Worm (Caenorhabditis elegans) whole organism, midembryonic: ENCODE results near the gene twk-44.
A peak's percentile ranks its signal among the peaks of the same experiment; 100 is the strongest.

Experiments
- T22C8.4 ChIP-seq: fragments of 200-800 bp; sonication (Bioruptor generic); IDR thresholded peaks from 2 replicates; pipeline ENCODE4 v1.3.6; 2022; ENCODE audit warnings: missing genetic modification characterization, missing compliant biosample characterization
- cog-1 ChIP-seq: sonication (generic microtip); optimal IDR thresholded peaks from 2 replicates; lab custom pipeline; 2016; ENCODE audit warnings: missing genetic modification characterization, missing compliant biosample characterization
- flt-1 ChIP-seq: fragments of 200-800 bp; sonication (Bioruptor generic); IDR thresholded peaks from 2 replicates; pipeline ENCODE4 v1.3.6; 2022; ENCODE audit warnings: missing genetic modification characterization, missing compliant biosample characterization
- klf-2 ChIP-seq: fragments of 200-800 bp; sonication (Bioruptor generic); conservative IDR thresholded peaks from 2 replicates; pipeline ENCODE4 v1.3.6; 2022; ENCODE audit warnings: missing genetic modification reagents, missing genetic modification characterization, missing compliant biosample characterization
- ref-1 ChIP-seq: fragments of 200-800 bp; sonication (Bioruptor generic); conservative IDR thresholded peaks from 2 replicates; pipeline ENCODE4 v1.3.6; 2022; ENCODE audit warnings: missing genetic modification reagents, missing genetic modification characterization, missing compliant biosample characterization
- ztf-23 ChIP-seq: fragments of 200-800 bp; sonication (Bioruptor generic); IDR thresholded peaks from 2 replicates; pipeline ENCODE4 v1.3.6; 2022; ENCODE audit warnings: missing genetic modification reagents, missing genetic modification characterization, missing compliant biosample characterization
- ztf-29 ChIP-seq: fragments of 200-800 bp; sonication (Bioruptor generic); IDR thresholded peaks from 2 replicates; pipeline ENCODE4 v1.3.6; 2022; ENCODE audit warnings: missing genetic modification reagents, missing genetic modification characterization, missing compliant biosample characterization

DNA sequence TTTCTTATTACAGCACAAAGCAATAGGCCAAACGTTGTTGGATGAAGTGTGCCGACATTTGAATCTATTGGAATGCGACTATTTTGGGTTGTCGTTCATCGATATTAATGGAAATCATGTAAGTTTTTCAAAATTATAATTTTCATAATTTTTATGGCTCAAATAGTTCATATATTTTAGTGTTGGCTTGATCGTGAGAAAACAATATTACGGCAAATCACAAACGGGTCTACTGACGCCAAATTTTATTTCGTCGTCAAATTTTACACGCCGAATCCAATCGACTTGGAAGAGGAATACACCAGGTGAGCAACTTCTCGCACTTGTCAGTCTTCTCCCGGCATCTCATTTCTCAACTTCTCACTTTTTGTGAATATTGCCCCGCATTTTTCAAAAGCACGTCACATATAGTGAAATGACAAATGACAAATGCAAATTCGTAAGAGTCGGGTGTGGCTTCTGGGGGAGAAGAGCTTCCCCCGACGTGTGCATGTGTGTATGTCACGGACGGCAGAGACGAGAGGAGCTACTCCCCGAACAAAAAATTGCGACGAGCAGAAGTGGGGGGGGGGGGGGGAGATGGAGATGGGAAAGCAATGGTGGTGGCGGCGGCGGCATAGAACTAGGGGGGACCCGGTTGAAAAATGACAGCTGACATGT lies 50.4 kb downstream of the twk-44 start:
- TF ChIP-seq ztf-23 (GFP tag; lab: Robert Waterston, UW) (no peak), flt-1 (0 out of 2 replicates have a peak, but pooled peaks have one; percentile 32), ztf-29 (GFP tag; lab: Robert Waterston, UW) (no peak), klf-2 (no peak), cog-1 (tag; lab: Kevin White, UChicago) (no peak), T22C8.4 (no peak), ref-1 (GFP tag; lab: Robert Waterston, UW) (no peak)
